Worm (Caenorhabditis elegans) whole organism, late embryonic: ENCODE results near the gene col-167.

Experiments
- ama-1 ChIP-seq: fragments of 150-350 bp; optimal IDR thresholded peaks from 2 replicates; lab custom pipeline; 2014
- odd-2 ChIP-seq: sonication (generic microtip); optimal IDR thresholded peaks from 2 replicates; lab custom pipeline; 2017; ENCODE audit warnings: antibody characterized with exemption, mild to moderate bottlenecking, missing genetic modification characterization, missing compliant biosample characterization
- pqm-1 ChIP-seq: sonication (generic microtip); optimal IDR thresholded peaks from 2 replicates; lab custom pipeline; 2016; ENCODE audit warnings: missing genetic modification characterization, missing compliant biosample characterization
- ref-2 ChIP-seq: sonication (generic microtip); optimal IDR thresholded peaks from 2 replicates; lab custom pipeline; 2016; ENCODE audit warnings: missing genetic modification characterization, missing compliant biosample characterization

ce11 chrX:6350016-6350415, 26.7 kb downstream of the col-167 start, which contains the start of gene C03B1.6:
- TF ChIP-seq odd-2 (tag; lab: Kevin White, UChicago): no peak
- no peak for TF ChIP-seq pqm-1 (tag; lab: Kevin White, UChicago)
- TF ChIP-seq ama-1 (lab: Kevin White, UChicago): no peak
- no peak for TF ChIP-seq ref-2 (tag; lab: Kevin White, UChicago)
